Fruit fly (Drosophila melanogaster): ENCODE results near the gene CG17272.
A peak's percentile ranks its signal among the peaks of the same experiment; 100 is the strongest.

Gene CG17272

DNA sequence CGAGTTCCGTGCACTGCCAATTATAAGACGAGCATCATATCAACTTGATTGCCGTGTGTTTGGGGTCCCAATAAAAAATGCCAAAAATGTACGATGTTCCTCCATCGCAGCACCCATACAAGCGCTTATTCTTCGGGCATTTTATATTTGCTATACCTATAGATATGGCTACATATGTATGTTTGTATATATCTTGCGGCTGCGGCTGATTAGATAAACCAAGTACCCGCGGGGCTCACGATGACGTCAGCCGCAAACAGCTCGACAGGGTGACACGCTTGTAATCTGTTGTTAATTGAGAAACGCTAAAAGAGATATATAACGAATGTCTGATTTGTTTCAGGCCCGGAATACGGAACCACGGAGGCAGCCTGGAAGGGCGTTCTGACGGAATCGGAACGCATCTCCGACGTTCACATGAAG is 13.2 kb upstream of the CG17272 start (continued):
- TF ChIP-seq Med (GFP tag) (peak; percentile 61), ATbp (GFP tag; optimal IDR thresholded peaks at IDR 0.05) (peak; percentile 1), gro (GFP tag; optimal IDR thresholded peaks at IDR 0.05) (peak; percentile 11), mirr (GFP tag; optimal IDR thresholded peaks at IDR 0.05) (peak; percentile 92), Atf6 (GFP tag; IDR thresholded peaks at IDR 0.05) (no peak), CG13424 (tag; optimal IDR thresholded peaks at IDR 0.05) (no peak), usp (GFP tag; optimal IDR thresholded peaks at IDR 0.05) (no peak), CG6254 (GFP tag; optimal IDR thresholded peaks at IDR 0.05) (peak; percentile 57), Oaz (GFP tag; IDR thresholded peaks at IDR 0.05) (no peak), Neu2 (GFP tag; optimal IDR thresholded peaks at IDR 0.05; ENCODE audit: borderline replicate concordance) (no peak), eyg (GFP tag; optimal IDR thresholded peaks at IDR 0.05) (no peak), eve (GFP tag; optimal IDR thresholded peaks at IDR 0.05) (peak in 1 of 2 experiments; percentile 2), CG34376 (GFP tag; optimal IDR thresholded peaks at IDR 0.05) (peak; percentile 62), GATAe (GFP tag; conservative IDR thresholded peaks at IDR 0.05) (peak; percentile 78), CG18599 (GFP tag; optimal IDR thresholded peaks at IDR 0.05) (peak; percentile 14), Antp (GFP tag; optimal IDR thresholded peaks at IDR 0.05) (no peak), Dip2 (GFP tag; IDR thresholded peaks at IDR 0.05) (no peak), odd (GFP tag; optimal IDR thresholded peaks at IDR 0.05) (no peak), sug (tag; optimal IDR thresholded peaks at IDR 0.05) (peak; percentile 49), CkIIα-i1 (GFP tag; IDR thresholded peaks at IDR 0.05) (no peak), lmd (GFP tag; IDR thresholded peaks at IDR 0.05) (no peak), Dip3 (GFP tag; optimal IDR thresholded peaks at IDR 0.05) (no peak), esg (GFP tag; conservative IDR thresholded peaks at IDR 0.05) (no peak), CG14710 (tag; optimal IDR thresholded peaks at IDR 0.05) (no peak), tin (GFP tag; optimal IDR thresholded peaks at IDR 0.05) (no peak), sens-2 (GFP tag; IDR thresholded peaks at IDR 0.05) (no peak), exex (tag; optimal IDR thresholded peaks at IDR 0.05) (peak; percentile 98), CG12071 (GFP tag; optimal IDR thresholded peaks at IDR 0.05) (peak; percentile 24), her (GFP tag; optimal IDR thresholded peaks at IDR 0.05) (no peak), lola (GFP tag; optimal IDR thresholded peaks at IDR 0.05) (no peak), Gsc (GFP tag; IDR thresholded peaks at IDR 0.05) (no peak), CG9437 (GFP tag; optimal IDR thresholded peaks at IDR 0.05) (no peak), CG3281 (GFP tag; optimal IDR thresholded peaks at IDR 0.05) (peak; percentile 12), CG43689 (GFP tag; IDR thresholded peaks at IDR 0.05) (no peak), hth (optimal IDR thresholded peaks at IDR 0.05) (no peak), ase (GFP tag; IDR thresholded peaks at IDR 0.05) (no peak), Nf-YC (tag; optimal IDR thresholded peaks at IDR 0.05) (peak; percentile 6), HHEX (GFP tag; optimal IDR thresholded peaks at IDR 0.05) (peak; percentile 23), CG31365 (tag; optimal IDR thresholded peaks at IDR 0.05) (peak; percentile 13), HmgZ (tag; optimal IDR thresholded peaks at IDR 0.05) (peak; percentile 43), grau (tag; optimal IDR thresholded peaks at IDR 0.05) (no peak), Sry-β (GFP tag; optimal IDR thresholded peaks at IDR 0.05) (no peak), CG42726 (GFP tag; IDR thresholded peaks at IDR 0.05; ENCODE audit: partially characterized antibody) (no peak), CG2120 (GFP tag; optimal IDR thresholded peaks at IDR 0.05) (peak; percentile 21), CG9797 (GFP tag; optimal IDR thresholded peaks at IDR 0.05) (no peak), Rfx (GFP tag; IDR thresholded peaks at IDR 0.05) (peak; percentile 25), bbx (GFP tag; IDR thresholded peaks at IDR 0.05; ENCODE audit: partially characterized antibody) (no peak), CG18011 (GFP tag; optimal IDR thresholded peaks at IDR 0.05) (no peak)
